Worm (Caenorhabditis elegans) whole organism, L1 larva: ENCODE results near the gene tnc-2.

Experiments used
- lin-13 ChIP-seq: fragments of 150-350 bp; optimal IDR thresholded peaks from 2 replicates; lab custom pipeline; 2014; ENCODE audit warnings: missing biosample characterization, missing genetic modification reagents, missing genetic modification characterization
- nhr-11 ChIP-seq: fragments of 150-350 bp; optimal IDR thresholded peaks from 2 replicates; lab custom pipeline; 2014; ENCODE audit warnings: missing biosample characterization, missing genetic modification characterization
- nhr-77 ChIP-seq: fragments of 150-350 bp; optimal IDR thresholded peaks from 2 replicates; lab custom pipeline; 2014; ENCODE audit warnings: missing biosample characterization, missing genetic modification characterization
- skn-1 ChIP-seq: fragments of 150-350 bp; optimal IDR thresholded peaks from 2 replicates; lab custom pipeline; 2014; ENCODE audit warnings: missing biosample characterization, missing genetic modification characterization
- unc-130 ChIP-seq: fragments of 150-350 bp; optimal IDR thresholded peaks from 2 replicates; lab custom pipeline; 2017; ENCODE audit warnings: missing biosample characterization, missing genetic modification characterization, inconsistent platforms

DNA sequence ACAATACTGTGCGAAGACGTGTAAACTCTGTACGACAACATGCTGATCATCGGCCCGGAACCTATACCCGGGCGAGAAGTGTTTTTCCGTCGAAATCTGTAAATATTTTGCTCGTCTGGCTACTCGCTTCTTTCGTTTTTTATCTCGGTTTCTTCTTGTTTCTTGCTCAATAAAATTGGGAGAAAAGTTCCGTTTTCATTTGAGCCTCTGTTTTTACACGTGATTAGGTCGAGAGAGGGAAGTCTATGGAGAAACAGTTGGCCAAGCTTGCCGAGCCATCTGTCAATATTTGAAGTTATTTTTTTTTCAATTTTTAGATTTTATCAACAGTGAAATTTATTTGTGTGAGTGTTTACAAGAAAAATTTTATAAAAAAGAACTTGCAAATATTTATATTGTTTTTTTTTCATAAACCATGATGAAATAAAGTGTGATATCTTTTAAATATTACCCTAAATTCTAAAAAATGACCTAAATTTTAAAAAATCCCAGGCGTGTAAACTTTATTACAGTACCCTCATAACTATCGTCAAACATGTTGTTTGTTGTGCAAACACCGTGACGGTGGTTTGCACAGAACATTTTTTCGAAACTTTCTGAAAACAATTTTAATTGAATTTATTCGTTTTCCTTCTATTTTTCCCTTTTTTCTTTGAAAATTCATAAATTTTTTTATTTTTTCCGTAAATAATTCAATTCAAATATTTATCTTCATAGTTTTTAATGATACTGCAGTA lies 21.5 kb upstream of the tnc-2 start:
- TF ChIP-seq lin-13 (no peak), skn-1 (peak; percentile 5), nhr-77 (tag; lab: Kevin White, UChicago) (no peak), unc-130 (tag; lab: Kevin White, UChicago) (no peak), nhr-11 (tag; lab: Kevin White, UChicago) (no peak)
